Worm (Caenorhabditis elegans) whole organism, L4/young adult: Measurements from ENCODE around the gene sru-25.

Source experiments
- W03F9.2 ChIP-seq: fragments of 150-350 bp; optimal IDR thresholded peaks from 2 replicates; lab custom pipeline; 2014; ENCODE audit warnings: missing biosample characterization, missing genetic modification characterization
- dao-5 ChIP-seq: sonication (generic microtip); optimal IDR thresholded peaks from 2 replicates; lab custom pipeline; 2016; ENCODE audit warnings: missing genotype, missing genetic modification characterization, moderate library complexity, missing compliant biosample characterization

DNA sequence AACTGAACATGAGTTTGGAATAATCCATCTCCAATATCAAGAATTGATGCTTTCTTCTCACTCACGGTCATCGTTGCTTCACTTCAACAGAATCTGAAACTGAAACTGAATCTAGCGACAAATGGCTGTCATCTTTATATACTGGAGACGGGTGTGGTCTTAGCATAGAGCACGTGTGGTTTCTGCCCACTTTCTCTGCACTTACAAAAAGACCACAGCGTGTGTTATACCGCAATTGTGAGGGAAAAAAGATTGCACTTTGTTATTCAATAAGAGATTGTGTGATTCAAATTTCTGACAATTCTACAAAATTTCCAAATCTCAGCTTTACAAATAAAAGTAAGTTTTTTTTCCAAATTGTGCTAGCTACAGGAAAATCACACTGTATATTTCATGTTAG is 28.0 kb downstream of the sru-25 start, which contains the start of gene F48G7.12:
- TF ChIP-seq dao-5 (tag; lab: Kevin White, UChicago) (no peak), W03F9.2 (tag; lab: Kevin White, UChicago) (no peak)
